Worm (Caenorhabditis elegans): ENCODE results near the gene fbxc-12.

DNA sequence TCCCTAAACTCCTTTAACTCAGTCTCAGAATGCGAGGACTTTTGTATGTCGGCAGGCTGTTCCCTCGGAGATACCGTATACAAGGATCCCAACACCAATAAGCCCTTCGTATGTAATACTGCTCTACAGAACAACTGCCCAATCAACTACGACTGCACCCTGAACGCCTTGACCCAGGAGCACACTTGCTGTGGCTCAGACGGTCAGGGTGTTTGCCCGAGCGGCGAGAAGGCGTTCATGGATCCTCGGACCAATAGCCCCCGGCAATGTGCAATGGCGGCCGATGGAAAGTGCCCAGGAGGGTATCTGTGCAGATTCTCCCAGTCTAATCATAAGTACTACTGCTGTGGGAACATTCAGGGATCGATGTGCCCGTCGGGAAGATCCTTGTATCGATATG lies 36.3 kb upstream of the fbxc-12 start:
- TF ChIP-seq mdl-1 (tag; optimal IDR thresholded peaks at IDR 0.05) (no peak), nhr-6 (tag; optimal IDR thresholded peaks at IDR 0.05) (no peak), snpc-4 (tag; optimal IDR thresholded peaks at IDR 0.05) (no peak)

All from whole organism, L2 larva.